Fruit fly (Drosophila melanogaster) whole organism, embryonic: Measurements from ENCODE around the gene CG17329.

Experiments
- Bteb2 ChIP-seq: fragments of 200-800 bp; sonication (Bioruptor generic); optimal IDR thresholded peaks from 2 replicates; lab custom pipeline; 2016; ENCODE audit warnings: missing biosample characterization, missing genetic modification characterization
- CG11247 ChIP-seq: fragments of 200-800 bp; sonication (Bioruptor generic); IDR thresholded peaks from 2 replicates; pipeline ENCODE4 v1.3.6; 2022; ENCODE audit warnings: missing biosample characterization, missing genetic modification characterization
- CG11398 ChIP-seq: fragments of 200-800 bp; sonication (Bioruptor generic); optimal IDR thresholded peaks from 2 replicates; lab custom pipeline; 2016; ENCODE audit warnings: missing biosample characterization, missing genetic modification characterization
- CG12942 ChIP-seq: fragments of 200-800 bp; sonication (Bioruptor generic); optimal IDR thresholded peaks from 3 replicates; lab custom pipeline; 2016; ENCODE audit warnings: missing biosample characterization, missing genetic modification characterization
- CG13296 ChIP-seq: fragments of 200-800 bp; sonication (Bioruptor generic); optimal IDR thresholded peaks from 3 replicates; lab custom pipeline; 2018; ENCODE audit warnings: missing biosample characterization, mild to moderate bottlenecking, missing genetic modification characterization
- CG17385 ChIP-seq: fragments of 200-800 bp; sonication (Bioruptor generic); optimal IDR thresholded peaks from 3 replicates; lab custom pipeline; 2018; ENCODE audit warnings: missing biosample characterization, mild to moderate bottlenecking, missing genetic modification characterization
- CG17829 ChIP-seq: fragments of 200-800 bp; optimal IDR thresholded peaks from 2 replicates; lab custom pipeline; 2019; ENCODE audit warnings: missing biosample characterization, mild to moderate bottlenecking, missing genetic modification characterization, moderate library complexity
- CG2202 ChIP-seq: fragments of 200-800 bp; sonication (Bioruptor generic); optimal IDR thresholded peaks from 2 replicates; lab custom pipeline; 2018; ENCODE audit warnings: missing biosample characterization, mild to moderate bottlenecking, missing genetic modification characterization
- CG30020 ChIP-seq: fragments of 200-800 bp; optimal IDR thresholded peaks from 2 replicates; lab custom pipeline; 2019; ENCODE audit warnings: missing biosample characterization, mild to moderate bottlenecking, missing genetic modification characterization, moderate library complexity
- CG32772 ChIP-seq: fragments of 200-800 bp; sonication (Bioruptor generic); IDR thresholded peaks from 2 replicates; pipeline ENCODE4 v1.3.6; 2022; ENCODE audit warnings: missing biosample characterization, missing genetic modification characterization
- CG3407 ChIP-seq: fragments of 200-800 bp; sonication (Bioruptor generic); optimal IDR thresholded peaks from 2 replicates; lab custom pipeline; 2018; ENCODE audit warnings: missing biosample characterization, mild to moderate bottlenecking, missing genetic modification characterization
- CG3838 ChIP-seq: fragments of 200-800 bp; sonication (Bioruptor generic); optimal IDR thresholded peaks from 3 replicates; lab custom pipeline; 2016; ENCODE audit warnings: missing biosample characterization, missing genetic modification characterization
- CG42726 ChIP-seq: fragments of 200-800 bp; sonication (Bioruptor generic); IDR thresholded peaks from 2 replicates; pipeline ENCODE4 v1.3.6; 2022; ENCODE audit warnings: missing biosample characterization, missing genetic modification characterization; ENCODE audit not compliant: partially characterized antibody
- CG4282 ChIP-seq: fragments of 200-800 bp; sonication (Bioruptor generic); optimal IDR thresholded peaks from 2 replicates; lab custom pipeline; 2016; ENCODE audit warnings: missing biosample characterization, missing genetic modification characterization
- CG6654 ChIP-seq: fragments of 200-800 bp; sonication (Bioruptor generic); optimal IDR thresholded peaks from 2 replicates; lab custom pipeline; 2017; ENCODE audit warnings: missing biosample characterization, mild to moderate bottlenecking, missing genetic modification characterization
- CG8478 ChIP-seq: fragments of >200 bp; optimal IDR thresholded peaks from 2 replicates; lab custom pipeline; 2018
- Chrac-16 ChIP-seq: fragments of 200-800 bp; sonication (Bioruptor generic); optimal IDR thresholded peaks from 3 replicates; lab custom pipeline; 2016; ENCODE audit warnings: missing biosample characterization, missing genetic modification characterization
- D19A ChIP-seq: fragments of 200-800 bp; optimal IDR thresholded peaks from 3 replicates; lab custom pipeline; 2019; ENCODE audit warnings: missing biosample characterization, mild to moderate bottlenecking, missing genetic modification characterization, moderate library complexity
- Ets65A ChIP-seq: fragments of 200-800 bp; sonication (Bioruptor generic); peaks from one replicate; lab custom pipeline; 2016; ENCODE audit warnings: missing biosample characterization, missing genetic modification characterization
- Fer3 ChIP-seq: fragments of 200-800 bp; sonication (Bioruptor generic); optimal IDR thresholded peaks from 2 replicates; lab custom pipeline; 2018; ENCODE audit warnings: missing biosample characterization, mild to moderate bottlenecking, missing genetic modification characterization, moderate library complexity
- Gug ChIP-seq: fragments of 200-800 bp; sonication (Bioruptor generic); IDR thresholded peaks from 4 replicates; pipeline ENCODE4 v1.3.6; 2022; ENCODE audit warnings: missing biosample characterization, missing genetic modification characterization
- HLHmδ ChIP-seq: fragments of 200-800 bp; sonication (Bioruptor generic); optimal IDR thresholded peaks from 2 replicates; lab custom pipeline; 2018; ENCODE audit warnings: missing biosample characterization, mild to moderate bottlenecking, missing genetic modification characterization, moderate library complexity
- Hr3 ChIP-seq: fragments of 200-800 bp; sonication (Bioruptor generic); optimal IDR thresholded peaks from 3 replicates; lab custom pipeline; 2016; ENCODE audit warnings: missing biosample characterization, missing genetic modification characterization
- Hr78 ChIP-seq, 2 experiments: fragments of 200-800 bp in 1 of 2; fragments of >200 bp in 1 of 2; sonication (Bioruptor generic) in 1 of 2; optimal IDR thresholded peaks; 2 replicates each; lab custom pipeline; 2017 to 2019; ENCODE audit warnings: missing biosample characterization in 2 of 2, missing genetic modification characterization in 2 of 2, mild to moderate bottlenecking in 1 of 2, moderate library complexity in 1 of 2
- Lhr ChIP-seq: fragments of 200-800 bp; sonication (Bioruptor generic); optimal IDR thresholded peaks from 3 replicates; lab custom pipeline; 2017; ENCODE audit warnings: mild to moderate bottlenecking, missing biosample characterization, missing genetic modification reagents, missing genetic modification characterization
- Mad ChIP-seq: fragments of 200-800 bp; sonication (Bioruptor generic); optimal IDR thresholded peaks from 2 replicates; lab custom pipeline; 2016; ENCODE audit warnings: missing biosample characterization, missing genetic modification characterization
- Opbp ChIP-seq: fragments of 200-800 bp; sonication (Bioruptor generic); IDR thresholded peaks from 3 replicates; pipeline ENCODE4 v1.3.6; 2022; ENCODE audit warnings: missing biosample characterization, missing genetic modification characterization; ENCODE audit not compliant: partially characterized antibody
- PHDP ChIP-seq: fragments of 200-800 bp; sonication (Bioruptor generic); optimal IDR thresholded peaks from 3 replicates; lab custom pipeline; 2018; ENCODE audit warnings: missing biosample characterization, mild to moderate bottlenecking, missing genetic modification characterization, moderate library complexity
- TFAM ChIP-seq: fragments of 200-800 bp; sonication (Bioruptor generic); optimal IDR thresholded peaks from 2 replicates; lab custom pipeline; 2017; ENCODE audit warnings: missing biosample characterization, missing genetic modification characterization, inconsistent platforms
- Taf1 ChIP-seq: fragments of 200-800 bp; sonication (Bioruptor generic); IDR thresholded peaks from 2 replicates; pipeline ENCODE4 v1.3.6; 2022; ENCODE audit warnings: missing biosample characterization, missing genetic modification characterization
- Usf ChIP-seq: fragments of 200-800 bp; sonication (Bioruptor generic); optimal IDR thresholded peaks from 2 replicates; lab custom pipeline; 2017; ENCODE audit warnings: missing genotype, missing biosample characterization, missing genetic modification characterization
- al ChIP-seq: fragments of 200-800 bp; sonication (Bioruptor generic); IDR thresholded peaks from 2 replicates; pipeline ENCODE4 v1.3.6; 2022; ENCODE audit warnings: missing biosample characterization, missing genetic modification characterization
- ap ChIP-seq: fragments of 200-800 bp; sonication (Bioruptor generic); IDR thresholded peaks from 2 replicates; pipeline ENCODE4 v1.3.6; 2022; ENCODE audit warnings: missing biosample characterization, missing genetic modification characterization
- chn ChIP-seq: fragments of 200-800 bp; sonication (Bioruptor generic); optimal IDR thresholded peaks from 2 replicates; lab custom pipeline; 2016; ENCODE audit warnings: missing biosample characterization, missing genetic modification characterization
- croc ChIP-seq: fragments of 200-800 bp; sonication (Bioruptor generic); conservative IDR thresholded peaks from 3 replicates; pipeline ENCODE4 v1.3.6; 2022; ENCODE audit warnings: missing biosample characterization, missing genetic modification characterization
- crp ChIP-seq, 2 experiments: fragments of 200-800 bp; sonication (Bioruptor generic); optimal IDR thresholded peaks; 2 replicates in 1 of 2; 3 replicates in 1 of 2; lab custom pipeline; 2017; ENCODE audit warnings: missing biosample characterization in 2 of 2, missing genetic modification characterization in 2 of 2, mild to moderate bottlenecking in 1 of 2, moderate library complexity in 1 of 2
- disco-r ChIP-seq: fragments of 200-800 bp; sonication (Bioruptor generic); optimal IDR thresholded peaks from 2 replicates; lab custom pipeline; 2016; ENCODE audit warnings: missing biosample characterization, missing genetic modification characterization
- dm ChIP-seq: fragments of 200-800 bp; sonication (Bioruptor generic); optimal IDR thresholded peaks from 3 replicates; lab custom pipeline; 2016; ENCODE audit warnings: missing biosample characterization, missing genetic modification characterization
- insv ChIP-seq, 2 experiments: fragments of 200-800 bp; sonication (Bioruptor generic); optimal IDR thresholded peaks; 3 replicates each; lab custom pipeline; 2016 to 2018; ENCODE audit warnings: missing biosample characterization in 2 of 2, missing genetic modification characterization in 2 of 2
- mam ChIP-seq: fragments of 200-800 bp; sonication (Bioruptor generic); optimal IDR thresholded peaks from 3 replicates; lab custom pipeline; 2016; ENCODE audit warnings: missing biosample characterization, missing genetic modification characterization
- nerfin-2 ChIP-seq: fragments of 200-800 bp; sonication (Bioruptor generic); IDR thresholded peaks from 2 replicates; pipeline ENCODE4 v1.3.6; 2022; ENCODE audit warnings: missing biosample characterization, missing genetic modification characterization; ENCODE audit not compliant: partially characterized antibody
- pb ChIP-seq: fragments of 200-800 bp; sonication (Bioruptor generic); optimal IDR thresholded peaks from 3 replicates; lab custom pipeline; 2016; ENCODE audit warnings: missing biosample characterization, missing genetic modification characterization
- prd ChIP-seq, 3 experiments: fragments of >200 bp in 2 of 3; fragments of 200-800 bp in 1 of 3; sonication (Bioruptor generic) in 1 of 3; optimal IDR thresholded peaks in 2 of 3; IDR thresholded peaks in 1 of 3; 2 replicates in 2 of 3; 3 replicates in 1 of 3; pipeline versions ENCODE4 v1.3.6 to Lab custom; 2017 to 2022; ENCODE audit warnings: missing biosample characterization in 1 of 3, missing genetic modification characterization in 1 of 3
- pros ChIP-seq: fragments of 200-800 bp; sonication (Bioruptor generic); optimal IDR thresholded peaks from 3 replicates; lab custom pipeline; 2019; ENCODE audit warnings: missing biosample characterization, mild to moderate bottlenecking, missing genetic modification characterization, moderate library complexity
- row ChIP-seq: fragments of 200-800 bp; sonication (Bioruptor generic); IDR thresholded peaks from 3 replicates; pipeline ENCODE4 v1.3.6; 2022; ENCODE audit warnings: missing biosample characterization, missing genetic modification characterization
- slbo ChIP-seq: fragments of 200-800 bp; sonication (Bioruptor generic); IDR thresholded peaks from 2 replicates; pipeline ENCODE4 v1.3.6; 2022; ENCODE audit warnings: missing biosample characterization, missing genetic modification characterization
- stwl ChIP-seq: fragments of 200-800 bp; sonication (Bioruptor generic); optimal IDR thresholded peaks from 3 replicates; lab custom pipeline; 2018; ENCODE audit warnings: missing biosample characterization, mild to moderate bottlenecking, missing genetic modification characterization, moderate library complexity
- sug ChIP-seq: fragments of 200-800 bp; optimal IDR thresholded peaks from 2 replicates; lab custom pipeline; 2019; ENCODE audit warnings: missing biosample characterization, mild to moderate bottlenecking, missing genetic modification characterization, moderate library complexity
- vvl ChIP-seq: fragments of 200-800 bp; sonication (Bioruptor generic); IDR thresholded peaks from 2 replicates; pipeline ENCODE4 v1.3.6; 2022; ENCODE audit warnings: missing biosample characterization, missing genetic modification characterization

CG17329 gene

dm6 chr2L:16307026-16307703 is 16.1 kb downstream of the CG17329 start, which contains the start of the genes CG5861 and Syx5 (continued):
- TF ChIP-seq Usf (GFP tag; lab: Kevin White, UChicago) (no peak), ap (no peak), Opbp (GFP tag; lab: Robert Waterston, UW) (peak; percentile 76; the same call in 2 of the 3 replicates), Lhr (GFP tag; lab: Kevin White, UChicago) (no peak), CG32772 (peak; percentile 74; the same call in 1 of the 2 replicates), Mad (GFP tag; lab: Kevin White, UChicago) (peak; percentile 5), disco-r (no peak), vvl (GFP tag; lab: Robert Waterston, UW) (peak; percentile 63), D19A (peak; percentile 46), CG13296 (peak; percentile 63), CG6654 (GFP tag; lab: Kevin White, UChicago) (no peak), Hr3 (GFP tag; lab: Kevin White, UChicago) (peak; percentile 65), pros (GFP tag; lab: Kevin White, UChicago) (no peak), slbo (GFP tag; lab: Robert Waterston, UW) (peak; percentile 80), CG17385 (GFP tag; lab: Kevin White, UChicago) (peak; percentile 46), CG8478 (no peak), insv (GFP tag; optimal IDR thresholded peaks at IDR 0.05; lab: Kevin White, UChicago) (peak in 1 of 2 experiments; percentile 43), CG11398 (GFP tag; lab: Kevin White, UChicago) (no peak), PHDP (tag; lab: Kevin White, UChicago) (peak; percentile 57), CG42726 (GFP tag; lab: Robert Waterston, UW) (peak; percentile 69; the same call in 1 of the 2 replicates), CG17829 (tag; lab: Kevin White, UChicago) (peak; percentile 80), Ets65A (peak; percentile 95), Gug (peak; percentile 60; the same call in 2 of the 4 replicates), mam (GFP tag; lab: Kevin White, UChicago) (no peak), CG4282 (GFP tag; lab: Kevin White, UChicago) (no peak), croc (GFP tag; lab: Robert Waterston, UW) (no peak), HLHmδ (GFP tag; lab: Kevin White, UChicago) (no peak), stwl (tag; lab: Kevin White, UChicago) (peak; percentile 67), CG3838 (GFP tag; lab: Kevin White, UChicago) (no peak), nerfin-2 (GFP tag; lab: Robert Waterston, UW) (peak; percentile 77), chn (GFP tag; lab: Kevin White, UChicago) (no peak), crp (GFP tag; optimal IDR thresholded peaks at IDR 0.05; lab: Kevin White, UChicago) (peak in 1 of 2 experiments; percentile 75), CG30020 (peak; percentile 77), sug (tag; lab: Kevin White, UChicago) (peak; percentile 81), dm (GFP tag; lab: Kevin White, UChicago) (no peak), CG2202 (tag; lab: Kevin White, UChicago) (peak; percentile 18), prd (optimal IDR thresholded peaks at IDR 0.05; lab: Kevin White, UChicago) (no peak), prd (GFP tag; IDR thresholded peaks at IDR 0.05; lab: Robert Waterston, UW) (peak; percentile 67), Chrac-16 (peak; percentile 32), CG3407 (GFP tag; lab: Kevin White, UChicago) (peak; percentile 30), Bteb2 (GFP tag; lab: Kevin White, UChicago) (peak; percentile 2), TFAM (GFP tag; lab: Kevin White, UChicago) (no peak), Taf1 (GFP tag; lab: Robert Waterston, UW) (no peak), Hr78 (GFP tag; optimal IDR thresholded peaks at IDR 0.05; lab: Kevin White, UChicago) (peak in 1 of 2 experiments; percentile 18), pb (GFP tag; lab: Kevin White, UChicago) (no peak), CG11247 (GFP tag; lab: Robert Waterston, UW) (peak; percentile 45; the same call in 1 of the 2 replicates), al (peak; percentile 60), row (GFP tag; lab: Robert Waterston, UW) (peak; percentile 86), Fer3 (tag; lab: Kevin White, UChicago) (peak; percentile 60), CG12942 (GFP tag; lab: Kevin White, UChicago) (peak; percentile 28)
